Worm (Caenorhabditis elegans) whole organism, young adult: ENCODE measurements around the gene B0273.115.
"Not testable (repeated sequence)": the region's sequence is repeated elsewhere in the genome, so short reads cannot be mapped to it uniquely, and the experiment has no call there.

ENCODE experiments used
- C06A6.2 ChIP-seq: fragments of 200-800 bp; sonication (Bioruptor generic); conservative IDR thresholded peaks from 2 replicates; pipeline ENCODE4 v1.3.6; 2022; ENCODE audit warnings: missing genetic modification characterization, missing compliant biosample characterization
- F23B12.7 ChIP-seq: sonication (generic microtip); optimal IDR thresholded peaks from 2 replicates; lab custom pipeline; 2017; ENCODE audit warnings: missing genetic modification characterization, mild to moderate bottlenecking, missing compliant biosample characterization, antibody characterized with exemption, moderate library complexity; ENCODE audit not compliant: insufficient read depth
- F33H1.4 ChIP-seq: fragments of 200-800 bp; sonication (Bioruptor generic); IDR thresholded peaks from 2 replicates; pipeline ENCODE4 v1.3.6; 2022; ENCODE audit warnings: missing genetic modification reagents, missing genetic modification characterization, missing compliant biosample characterization
- F52B5.7 ChIP-seq: sonication (generic microtip); optimal IDR thresholded peaks from 2 replicates; lab custom pipeline; 2016; ENCODE audit warnings: mild to moderate bottlenecking, missing genetic modification characterization, missing compliant biosample characterization
- F57C9.4 ChIP-seq: sonication (generic microtip); optimal IDR thresholded peaks from 2 replicates; lab custom pipeline; 2017; ENCODE audit warnings: mild to moderate bottlenecking, missing genetic modification characterization, missing compliant biosample characterization
- T07F8.4 ChIP-seq: sonication (generic microtip); optimal IDR thresholded peaks from 2 replicates; lab custom pipeline; 2016; ENCODE audit warnings: mild to moderate bottlenecking, missing genetic modification characterization, moderate library complexity, missing compliant biosample characterization
- Y56A3A.18 ChIP-seq: fragments of 200-800 bp; sonication (Bioruptor generic); IDR thresholded peaks from 2 replicates; pipeline ENCODE4 v1.3.6; 2022; ENCODE audit warnings: missing genetic modification reagents, missing genetic modification characterization, missing compliant biosample characterization
- Y67H2A.10 ChIP-seq: fragments of 200-800 bp; sonication (Bioruptor generic); conservative IDR thresholded peaks from 2 replicates; pipeline ENCODE4 v1.3.6; 2022; ENCODE audit warnings: missing genetic modification reagents, missing genetic modification characterization, missing compliant biosample characterization
- Y79H2A.3 ChIP-seq: fragments of 200-800 bp; sonication (Bioruptor generic); conservative IDR thresholded peaks from 2 replicates; pipeline ENCODE4 v1.3.6; 2022; ENCODE audit warnings: missing genetic modification reagents, missing genetic modification characterization, missing compliant biosample characterization
- attf-6 ChIP-seq: fragments of 200-800 bp; sonication (Bioruptor generic); IDR thresholded peaks from 2 replicates; pipeline ENCODE4 v1.3.6; 2022; ENCODE audit warnings: missing genetic modification reagents, missing genetic modification characterization, missing compliant biosample characterization
- egl-18 ChIP-seq: fragments of 200-800 bp; sonication (Bioruptor generic); IDR thresholded peaks from 2 replicates; pipeline ENCODE4 v1.3.6; 2022; ENCODE audit warnings: missing genetic modification reagents, missing genetic modification characterization, missing compliant biosample characterization
- egrh-3 ChIP-seq: fragments of 200-800 bp; sonication (Bioruptor generic); IDR thresholded peaks from 2 replicates; pipeline ENCODE4 v1.3.6; 2022; ENCODE audit warnings: missing genetic modification reagents, missing genetic modification characterization, missing compliant biosample characterization
- ekl-4 ChIP-seq: fragments of 200-800 bp; sonication (Bioruptor generic); IDR thresholded peaks from 2 replicates; pipeline ENCODE4 v1.3.6; 2022; ENCODE audit warnings: missing genetic modification reagents, missing genetic modification characterization, missing compliant biosample characterization
- hlh-26 ChIP-seq: fragments of 200-800 bp; sonication (Bioruptor generic); conservative IDR thresholded peaks from 2 replicates; pipeline ENCODE4 v1.3.6; 2022; ENCODE audit warnings: missing genetic modification reagents, missing genetic modification characterization, missing compliant biosample characterization
- hmg-1.2 ChIP-seq: fragments of 200-800 bp; sonication (Bioruptor generic); IDR thresholded peaks from 2 replicates; pipeline ENCODE4 v1.3.6; 2022; ENCODE audit warnings: missing genetic modification reagents, missing genetic modification characterization, missing compliant biosample characterization
- hmg-20 ChIP-seq: fragments of 200-800 bp; sonication (Bioruptor generic); IDR thresholded peaks from 2 replicates; pipeline ENCODE4 v1.3.6; 2022; ENCODE audit warnings: missing genetic modification reagents, missing genetic modification characterization, missing compliant biosample characterization
- hrde-1 ChIP-seq: sonication (generic microtip); optimal IDR thresholded peaks from 2 replicates; lab custom pipeline; 2016; ENCODE audit warnings: missing genetic modification characterization, mild to moderate bottlenecking, missing compliant biosample characterization, moderate library complexity, missing genotype, missing genetic modification reagents, borderline replicate concordance
- lin-54 ChIP-seq: fragments of 200-800 bp; sonication (Bioruptor generic); optimal IDR thresholded peaks from 2 replicates; lab custom pipeline; 2018; ENCODE audit warnings: mild to moderate bottlenecking, missing genetic modification characterization, missing compliant biosample characterization
- madf-6 ChIP-seq: fragments of 200-800 bp; sonication (Bioruptor generic); IDR thresholded peaks from 2 replicates; pipeline ENCODE4 v1.3.6; 2022; ENCODE audit warnings: missing genetic modification reagents, missing genetic modification characterization, missing compliant biosample characterization
- mcd-1 ChIP-seq: fragments of 200-800 bp; sonication (Bioruptor generic); IDR thresholded peaks from 2 replicates; pipeline ENCODE4 v1.3.6; 2022; ENCODE audit warnings: missing genetic modification reagents, missing genetic modification characterization, missing compliant biosample characterization
- mel-28 ChIP-seq: sonication (generic microtip); optimal IDR thresholded peaks from 2 replicates; lab custom pipeline; 2016; ENCODE audit warnings: borderline replicate concordance, mild to moderate bottlenecking, missing genetic modification characterization, missing compliant biosample characterization
- nfyb-1 ChIP-seq: fragments of 200-800 bp; sonication (Bioruptor generic); IDR thresholded peaks from 2 replicates; pipeline ENCODE4 v1.3.6; 2022; ENCODE audit warnings: missing genetic modification reagents, missing genetic modification characterization, missing compliant biosample characterization
- nhr-27 ChIP-seq: fragments of 200-800 bp; sonication (Bioruptor generic); optimal IDR thresholded peaks from 2 replicates; lab custom pipeline; 2018; ENCODE audit warnings: mild to moderate bottlenecking, missing genetic modification characterization, moderate library complexity, missing compliant biosample characterization
- pbrm-1 ChIP-seq: fragments of 200-800 bp; sonication (Bioruptor generic); IDR thresholded peaks from 2 replicates; pipeline ENCODE4 v1.3.6; 2022; ENCODE audit warnings: missing genetic modification reagents, missing genetic modification characterization, missing compliant biosample characterization
- rec-8 ChIP-seq, 2 experiments: sonication (generic microtip); optimal IDR thresholded peaks; 2 replicates each; lab custom pipeline; 2016; ENCODE audit warnings: mild to moderate bottlenecking in 2 of 2, missing genetic modification characterization in 2 of 2, missing genetic modification reagents in 2 of 2, missing genotype in 2 of 2, missing biosample characterization in 1 of 2, missing compliant biosample characterization in 1 of 2, moderate library complexity in 1 of 2
- repo-1 ChIP-seq: sonication (generic microtip); optimal IDR thresholded peaks from 2 replicates; lab custom pipeline; 2017; ENCODE audit warnings: mild to moderate bottlenecking, missing genetic modification characterization, missing compliant biosample characterization
- sdz-38 ChIP-seq: sonication (generic microtip); optimal IDR thresholded peaks from 2 replicates; lab custom pipeline; 2016; ENCODE audit warnings: missing genotype, missing genetic modification characterization, missing compliant biosample characterization
- sea-2 ChIP-seq: fragments of 200-800 bp; sonication (Bioruptor generic); IDR thresholded peaks from 2 replicates; pipeline ENCODE4 v1.3.6; 2022; ENCODE audit warnings: missing genetic modification characterization, missing compliant biosample characterization
- snpc-1.1 ChIP-seq: sonication (generic microtip); optimal IDR thresholded peaks from 2 replicates; lab custom pipeline; 2017; ENCODE audit warnings: missing genetic modification characterization, mild to moderate bottlenecking, missing compliant biosample characterization, antibody characterized with exemption, moderate library complexity, missing genotype, missing genetic modification reagents; ENCODE audit not compliant: insufficient read depth
- snpc-3.4 ChIP-seq: sonication (generic microtip); optimal IDR thresholded peaks from 2 replicates; lab custom pipeline; 2017; ENCODE audit warnings: missing genetic modification characterization, mild to moderate bottlenecking, missing compliant biosample characterization, antibody characterized with exemption, moderate library complexity, missing genotype, missing genetic modification reagents
- tbp1 ChIP-seq: fragments of 200-800 bp; sonication (Bioruptor generic); optimal IDR thresholded peaks from 2 replicates; lab custom pipeline; 2018; ENCODE audit warnings: mild to moderate bottlenecking, missing genetic modification characterization, missing compliant biosample characterization
- tlf-1 ChIP-seq: fragments of 200-800 bp; sonication (Bioruptor generic); optimal IDR thresholded peaks from 2 replicates; lab custom pipeline; 2018; ENCODE audit warnings: mild to moderate bottlenecking, missing genetic modification characterization, missing compliant biosample characterization
- xnd-1 ChIP-seq: sonication (generic microtip); optimal IDR thresholded peaks from 2 replicates; lab custom pipeline; 2016; ENCODE audit warnings: missing genotype, missing genetic modification reagents, missing genetic modification characterization, missing compliant biosample characterization
- ztf-25 ChIP-seq: fragments of 200-800 bp; sonication (Bioruptor generic); IDR thresholded peaks from 2 replicates; pipeline ENCODE4 v1.3.6; 2022; ENCODE audit warnings: missing genetic modification reagents, missing genetic modification characterization, missing compliant biosample characterization
- ztf-26 ChIP-seq: sonication (generic microtip); optimal IDR thresholded peaks from 2 replicates; lab custom pipeline; 2017; ENCODE audit warnings: missing genetic modification characterization, missing compliant biosample characterization
- ztf-28 ChIP-seq: fragments of 200-800 bp; sonication (Bioruptor generic); IDR thresholded peaks from 2 replicates; pipeline ENCODE4 v1.3.6; 2022; ENCODE audit warnings: missing genetic modification reagents, missing genetic modification characterization, missing compliant biosample characterization

Gene B0273.115

DNA sequence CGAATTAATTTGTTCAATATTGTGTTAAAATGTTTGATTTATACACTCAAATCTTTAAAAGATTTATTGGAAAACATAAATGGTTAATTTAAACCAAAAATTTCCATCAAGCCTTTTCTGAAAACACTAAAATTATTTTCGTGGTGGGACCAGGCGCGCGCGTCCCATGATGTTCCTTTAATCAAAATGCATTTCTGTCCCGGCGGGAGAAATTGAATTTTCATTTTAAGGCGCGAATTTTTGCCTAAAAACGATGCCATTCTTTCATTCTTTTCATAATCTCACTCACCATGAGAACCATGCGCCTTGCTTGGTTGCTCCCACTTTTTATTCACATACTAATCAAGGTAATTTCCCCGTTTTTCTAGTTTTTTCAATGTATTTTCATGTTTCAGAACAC is 21.2 kb downstream of the B0273.115 start, which contains the start of gene rme-2 (continued):
- peak; percentile 97 for TF ChIP-seq F33H1.4 (GFP tag; lab: Robert Waterston, UW)
- TF ChIP-seq ztf-25 (GFP tag; lab: Robert Waterston, UW), result no peak
- peak; percentile 83 for TF ChIP-seq attf-6 (GFP tag; lab: Robert Waterston, UW)
- TF ChIP-seq F23B12.7, result no peak
- peak; percentile 67 for TF ChIP-seq tbp1
- TF ChIP-seq nfyb-1 (GFP tag; lab: Robert Waterston, UW), result peak; percentile 50; the same call in 1 of the 2 replicates
- TF ChIP-seq repo-1 (tag; lab: Kevin White, UChicago), result no peak
- TF ChIP-seq ekl-4, result peak; percentile 71; the same call in 1 of the 2 replicates
- TF ChIP-seq pbrm-1 (GFP tag; lab: Robert Waterston, UW), result 0 out of 2 replicates have a peak, but pooled peaks have one; percentile 12
- TF ChIP-seq lin-54 (GFP tag; lab: Kevin White, UChicago), result peak; percentile 82
- TF ChIP-seq sdz-38, result no peak
- TF ChIP-seq snpc-3.4 (tag; lab: Kevin White, UChicago), result peak; percentile 91
- TF ChIP-seq hmg-20 (GFP tag; lab: Robert Waterston, UW), result 0 out of 2 replicates have a peak, but pooled peaks have one; percentile 6
- TF ChIP-seq ztf-28 (GFP tag; lab: Robert Waterston, UW), result 0 out of 2 replicates have a peak, but pooled peaks have one; percentile 36
- TF ChIP-seq rec-8 (tag; optimal IDR thresholded peaks at IDR 0.05; lab: Kevin White, UChicago), result no peak
- peak; percentile 63 for TF ChIP-seq hrde-1
- TF ChIP-seq snpc-1.1, result peak; percentile 72

DNA sequence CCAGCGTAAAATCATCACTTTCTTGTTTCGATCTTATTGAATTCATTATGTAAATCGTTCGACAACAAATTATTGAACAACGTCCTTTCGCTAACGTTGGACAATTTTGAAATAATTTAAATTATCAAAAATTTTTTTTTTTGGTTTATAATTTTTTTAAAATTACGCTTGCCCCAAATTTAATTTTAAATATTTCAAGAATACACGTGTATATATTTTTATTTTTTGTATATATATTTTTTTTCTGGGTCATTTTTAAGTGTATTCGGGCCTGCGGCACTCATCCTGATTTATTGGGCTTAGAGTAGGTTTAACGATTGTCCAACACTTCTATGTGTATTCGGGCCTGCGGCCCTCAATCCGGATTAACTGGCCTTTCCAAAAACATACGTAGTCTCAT is 26.6 kb downstream of the B0273.115 start, which contains the start of gene Y52D5A.2:
Y52D5A.2 (minus strand) TSS at position 101 of the 400 bp plus-strand sequence.
- TF ChIP-seq F57C9.4 (tag; lab: Kevin White, UChicago); C06A6.2 (GFP tag; lab: Robert Waterston, UW); hmg-1.2 (GFP tag; lab: Robert Waterston, UW): not testable (repeated sequence)

DNA sequence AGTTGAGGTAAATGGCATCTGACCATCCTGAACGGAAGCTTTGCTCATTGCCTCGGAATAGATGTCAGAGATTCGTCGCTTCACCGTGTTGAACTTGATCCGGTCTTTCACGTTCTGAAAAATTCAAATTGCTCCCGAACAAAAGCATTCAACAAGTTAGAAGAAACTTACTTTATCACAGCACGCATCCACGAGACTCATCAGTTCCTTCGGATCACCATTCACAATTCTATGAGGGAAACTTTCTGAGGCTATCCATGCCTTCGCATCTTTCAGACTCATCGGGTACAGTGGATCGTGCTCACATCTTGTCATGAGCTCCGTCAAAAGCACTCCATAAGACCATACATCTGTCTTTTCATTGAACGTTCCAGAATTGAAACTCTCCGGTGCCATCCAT is 28.1 kb downstream of the B0273.115 start:
- TF ChIP-seq Y67H2A.10 (GFP tag; lab: Robert Waterston, UW), result no peak
- TF ChIP-seq madf-6 (GFP tag; lab: Robert Waterston, UW), result no peak
- TF ChIP-seq Y56A3A.18 (GFP tag; lab: Robert Waterston, UW), result no peak
- no peak for TF ChIP-seq tlf-1 (GFP tag; lab: Kevin White, UChicago)
- TF ChIP-seq mcd-1 (GFP tag; lab: Robert Waterston, UW), result no peak
- no peak for TF ChIP-seq ztf-26 (tag; lab: Kevin White, UChicago)
- TF ChIP-seq sea-2 (GFP tag; lab: Robert Waterston, UW), result no peak
- no peak for TF ChIP-seq egl-18 (GFP tag; lab: Robert Waterston, UW)
- no peak for TF ChIP-seq mel-28 (tag; lab: Kevin White, UChicago)
- TF ChIP-seq nhr-27 (tag; lab: Kevin White, UChicago), result no peak
- no peak for TF ChIP-seq F52B5.7 (tag; lab: Kevin White, UChicago)
- no peak for TF ChIP-seq tbp1
- no peak for TF ChIP-seq egrh-3 (GFP tag; lab: Robert Waterston, UW)
- no peak for TF ChIP-seq hlh-26 (GFP tag; lab: Robert Waterston, UW)
- TF ChIP-seq Y79H2A.3 (GFP tag; lab: Robert Waterston, UW), result no peak
- no peak for TF ChIP-seq T07F8.4 (tag; lab: Kevin White, UChicago)
- no peak for TF ChIP-seq xnd-1 (tag; lab: Kevin White, UChicago)
